Fruit fly (Drosophila melanogaster) whole organism, embryonic: ENCODE measurements around the gene CG15423.

Experiments
- Atf3 ChIP-seq: fragments of 200-800 bp; sonication (Bioruptor generic); optimal IDR thresholded peaks from 3 replicates; lab custom pipeline; 2016; ENCODE audit warnings: missing biosample characterization, missing genetic modification characterization
- Bgb ChIP-seq: fragments of 200-800 bp; sonication (Bioruptor generic); IDR thresholded peaks from 2 replicates; pipeline ENCODE4 v1.3.6; 2022; ENCODE audit warnings: missing biosample characterization, missing genetic modification characterization; ENCODE audit not compliant: partially characterized antibody
- Blimp-1 ChIP-seq: fragments of 200-800 bp; sonication (Bioruptor generic); optimal IDR thresholded peaks from 3 replicates; lab custom pipeline; 2018; ENCODE audit warnings: missing biosample characterization, missing genetic modification characterization, mild to moderate bottlenecking, moderate library complexity, missing genetic modification reagents
- CG10147 ChIP-seq: fragments of 200-800 bp; sonication (Bioruptor generic); optimal IDR thresholded peaks from 2 replicates; lab custom pipeline; 2019; ENCODE audit warnings: missing biosample characterization, mild to moderate bottlenecking, missing genetic modification characterization, moderate library complexity
- CG12155 ChIP-seq: fragments of 200-800 bp; sonication (Bioruptor generic); optimal IDR thresholded peaks from 3 replicates; lab custom pipeline; 2016; ENCODE audit warnings: missing biosample characterization, missing genetic modification characterization
- CG12744 ChIP-seq: fragments of 200-800 bp; sonication (Bioruptor generic); optimal IDR thresholded peaks from 2 replicates; lab custom pipeline; 2016; ENCODE audit warnings: missing biosample characterization, missing genetic modification characterization
- CG13894 ChIP-seq: fragments of 200-800 bp; sonication (Bioruptor generic); optimal IDR thresholded peaks from 3 replicates; lab custom pipeline; 2018; ENCODE audit warnings: missing biosample characterization, mild to moderate bottlenecking, missing genetic modification characterization, moderate library complexity
- CG15073 ChIP-seq: fragments of 200-800 bp; sonication (Bioruptor generic); optimal IDR thresholded peaks from 2 replicates; lab custom pipeline; 2016; ENCODE audit warnings: missing biosample characterization, missing genetic modification characterization
- CG1603 ChIP-seq: fragments of 200-800 bp; sonication (Bioruptor generic); optimal IDR thresholded peaks from 2 replicates; lab custom pipeline; 2019; ENCODE audit warnings: missing biosample characterization, mild to moderate bottlenecking, missing genetic modification characterization, moderate library complexity
- CG16815 ChIP-seq: fragments of 200-800 bp; sonication (Bioruptor generic); optimal IDR thresholded peaks from 3 replicates; lab custom pipeline; 2017; ENCODE audit warnings: missing biosample characterization, mild to moderate bottlenecking, missing genetic modification characterization
- CG31224 ChIP-seq: fragments of 200-800 bp; sonication (Bioruptor generic); IDR thresholded peaks from 2 replicates; pipeline ENCODE4 v1.3.6; 2022; ENCODE audit warnings: missing biosample characterization, missing genetic modification characterization
- CG31365 ChIP-seq: fragments of 200-800 bp; sonication (Bioruptor generic); optimal IDR thresholded peaks from 2 replicates; lab custom pipeline; 2018; ENCODE audit warnings: missing biosample characterization, mild to moderate bottlenecking, missing genetic modification characterization
- CG31388 ChIP-seq: fragments of 200-800 bp; sonication (Bioruptor generic); optimal IDR thresholded peaks from 2 replicates; lab custom pipeline; 2016; ENCODE audit warnings: missing biosample characterization, missing genetic modification characterization
- CG34376 ChIP-seq: fragments of 200-800 bp; sonication (Bioruptor generic); optimal IDR thresholded peaks from 2 replicates; lab custom pipeline; 2018; ENCODE audit warnings: missing biosample characterization, mild to moderate bottlenecking, missing genetic modification characterization
- CG4282 ChIP-seq: fragments of 200-800 bp; sonication (Bioruptor generic); optimal IDR thresholded peaks from 2 replicates; lab custom pipeline; 2016; ENCODE audit warnings: missing biosample characterization, missing genetic modification characterization
- CG4404 ChIP-seq: fragments of 200-800 bp; sonication (Bioruptor generic); IDR thresholded peaks from 2 replicates; pipeline ENCODE4 v1.3.6; 2022; ENCODE audit warnings: missing biosample characterization, missing genetic modification characterization
- CG4730 ChIP-seq: fragments of 200-800 bp; sonication (Bioruptor generic); IDR thresholded peaks from 2 replicates; pipeline ENCODE4 v1.3.6; 2022; ENCODE audit warnings: missing biosample characterization, missing genetic modification characterization
- CG6654 ChIP-seq: fragments of 200-800 bp; sonication (Bioruptor generic); optimal IDR thresholded peaks from 2 replicates; lab custom pipeline; 2017; ENCODE audit warnings: missing biosample characterization, mild to moderate bottlenecking, missing genetic modification characterization
- CG6689 ChIP-seq: fragments of 200-800 bp; sonication (Bioruptor generic); IDR thresholded peaks from 2 replicates; pipeline ENCODE4 v1.3.6; 2022; ENCODE audit warnings: missing biosample characterization, missing genetic modification characterization
- CG7271 ChIP-seq: fragments of 200-800 bp; sonication (Bioruptor generic); optimal IDR thresholded peaks from 2 replicates; lab custom pipeline; 2018; ENCODE audit warnings: missing biosample characterization, mild to moderate bottlenecking, missing genetic modification characterization, moderate library complexity
- CG7786 ChIP-seq: fragments of 200-800 bp; sonication (Bioruptor generic); optimal IDR thresholded peaks from 2 replicates; lab custom pipeline; 2016; ENCODE audit warnings: missing biosample characterization, missing genetic modification characterization
- CG8281 ChIP-seq: fragments of 200-800 bp; sonication (Bioruptor generic); optimal IDR thresholded peaks from 2 replicates; lab custom pipeline; 2018; ENCODE audit warnings: missing biosample characterization, mild to moderate bottlenecking, missing genetic modification characterization, moderate library complexity
- CG8359 ChIP-seq: fragments of 200-800 bp; sonication (Bioruptor generic); optimal IDR thresholded peaks from 2 replicates; lab custom pipeline; 2017; ENCODE audit warnings: missing biosample characterization, mild to moderate bottlenecking, missing genetic modification characterization, borderline replicate concordance
- CG8765 ChIP-seq: fragments of 200-800 bp; sonication (Bioruptor generic); IDR thresholded peaks from 2 replicates; pipeline ENCODE4 v1.3.6; 2022; ENCODE audit warnings: missing biosample characterization, missing genetic modification characterization
- CG8924 ChIP-seq: fragments of 200-800 bp; optimal IDR thresholded peaks from 3 replicates; lab custom pipeline; 2019; ENCODE audit warnings: missing biosample characterization, mild to moderate bottlenecking, missing genetic modification characterization, moderate library complexity
- Dip2 ChIP-seq: fragments of 200-800 bp; sonication (Bioruptor generic); IDR thresholded peaks from 2 replicates; pipeline ENCODE4 v1.3.6; 2022; ENCODE audit warnings: missing biosample characterization, missing genetic modification characterization
- Drgx ChIP-seq: fragments of 200-800 bp; sonication (Bioruptor generic); IDR thresholded peaks from 2 replicates; pipeline ENCODE4 v1.3.6; 2022; ENCODE audit warnings: missing biosample characterization, missing genetic modification characterization
- Fer1 ChIP-seq: fragments of 200-800 bp; sonication (Bioruptor generic); optimal IDR thresholded peaks from 2 replicates; lab custom pipeline; 2017; ENCODE audit warnings: missing biosample characterization, mild to moderate bottlenecking, missing genetic modification characterization
- HLHmδ ChIP-seq: fragments of 200-800 bp; sonication (Bioruptor generic); optimal IDR thresholded peaks from 2 replicates; lab custom pipeline; 2018; ENCODE audit warnings: missing biosample characterization, mild to moderate bottlenecking, missing genetic modification characterization, moderate library complexity
- Kr ChIP-seq: fragments of 200-800 bp; sonication (Bioruptor generic); optimal IDR thresholded peaks from 2 replicates; lab custom pipeline; 2017; ENCODE audit warnings: missing biosample characterization, mild to moderate bottlenecking, missing genetic modification characterization
- Nf-YC ChIP-seq: fragments of 200-800 bp; optimal IDR thresholded peaks from 3 replicates; lab custom pipeline; 2019; ENCODE audit warnings: missing biosample characterization, mild to moderate bottlenecking, missing genetic modification characterization, moderate library complexity
- NfI ChIP-seq: fragments of 200-800 bp; sonication (Bioruptor generic); optimal IDR thresholded peaks from 3 replicates; lab custom pipeline; 2018; ENCODE audit warnings: missing biosample characterization, mild to moderate bottlenecking, missing genetic modification characterization, moderate library complexity
- Six4 ChIP-seq: fragments of 200-800 bp; sonication (Bioruptor generic); optimal IDR thresholded peaks from 2 replicates; lab custom pipeline; 2016; ENCODE audit warnings: missing biosample characterization, missing genetic modification characterization
- abd-A ChIP-seq: fragments of 200-800 bp; sonication (Bioruptor generic); optimal IDR thresholded peaks from 3 replicates; lab custom pipeline; 2019; ENCODE audit warnings: missing biosample characterization, mild to moderate bottlenecking, missing genetic modification characterization, moderate library complexity
- ato ChIP-seq: fragments of 200-800 bp; sonication (Bioruptor generic); IDR thresholded peaks from 2 replicates; pipeline ENCODE4 v1.3.6; 2022; ENCODE audit warnings: missing biosample characterization, missing genetic modification characterization; ENCODE audit not compliant: partially characterized antibody
- bab2 ChIP-seq: fragments of 200-800 bp; sonication (Bioruptor generic); optimal IDR thresholded peaks from 2 replicates; lab custom pipeline; 2016; ENCODE audit warnings: missing biosample characterization, missing genetic modification characterization
- bbx ChIP-seq: fragments of 200-800 bp; sonication (Bioruptor generic); IDR thresholded peaks from 2 replicates; pipeline ENCODE4 v1.3.6; 2022; ENCODE audit warnings: missing biosample characterization, missing genetic modification characterization; ENCODE audit not compliant: partially characterized antibody
- bcd ChIP-seq: fragments of 200-800 bp; sonication (Bioruptor generic); optimal IDR thresholded peaks from 2 replicates; lab custom pipeline; 2017; ENCODE audit warnings: missing biosample characterization, mild to moderate bottlenecking, missing genetic modification characterization
- da ChIP-seq: fragments of 200-800 bp; sonication (Bioruptor generic); optimal IDR thresholded peaks from 2 replicates; lab custom pipeline; 2016; ENCODE audit warnings: missing biosample characterization, missing genetic modification characterization
- dysf ChIP-seq: fragments of 200-800 bp; sonication (Bioruptor generic); IDR thresholded peaks from 3 replicates; pipeline ENCODE4 v1.3.6; 2022; ENCODE audit warnings: missing biosample characterization, missing genetic modification characterization
- hth ChIP-seq: fragments of >200 bp; optimal IDR thresholded peaks from 2 replicates; lab custom pipeline; 2017; ENCODE audit warnings: inconsistent platforms
- ind ChIP-seq: fragments of 200-800 bp; sonication (Bioruptor generic); optimal IDR thresholded peaks from 3 replicates; lab custom pipeline; 2016; ENCODE audit warnings: missing biosample characterization, missing genetic modification characterization
- jumu ChIP-seq: fragments of 200-800 bp; sonication (Bioruptor generic); optimal IDR thresholded peaks from 3 replicates; lab custom pipeline; 2016; ENCODE audit warnings: missing biosample characterization, missing genetic modification characterization
- knrl ChIP-seq: fragments of 200-800 bp; sonication (Bioruptor generic); IDR thresholded peaks from 3 replicates; pipeline ENCODE4 v1.3.6; 2022; ENCODE audit warnings: missing biosample characterization, missing genetic modification characterization; ENCODE audit not compliant: partially characterized antibody
- otp ChIP-seq: fragments of 200-800 bp; sonication (Bioruptor generic); IDR thresholded peaks from 3 replicates; pipeline ENCODE4, ENCODE4 v1.3.6; 2022; ENCODE audit warnings: missing biosample characterization, missing genetic modification characterization
- psq ChIP-seq: fragments of 200-800 bp; sonication (Bioruptor generic); optimal IDR thresholded peaks from 2 replicates; lab custom pipeline; 2017; ENCODE audit warnings: missing biosample characterization, missing genetic modification characterization
- slou ChIP-seq: fragments of 200-800 bp; sonication (Bioruptor generic); optimal IDR thresholded peaks from 3 replicates; lab custom pipeline; 2016; ENCODE audit warnings: missing biosample characterization, missing genetic modification characterization
- ttk ChIP-seq: fragments of 200-800 bp; sonication (Bioruptor generic); IDR thresholded peaks from 2 replicates; pipeline ENCODE4 v2.1.2; 2022; ENCODE audit warnings: missing biosample characterization, missing genetic modification characterization
- vvl ChIP-seq: fragments of 200-800 bp; sonication (Bioruptor generic); IDR thresholded peaks from 2 replicates; pipeline ENCODE4 v1.3.6; 2022; ENCODE audit warnings: missing biosample characterization, missing genetic modification characterization
- wdn ChIP-seq: fragments of 200-800 bp; sonication (Bioruptor generic); IDR thresholded peaks from 2 replicates; pipeline ENCODE4 v1.3.6; 2022; ENCODE audit warnings: missing biosample characterization, missing genetic modification characterization

Gene CG15423

DNA sequence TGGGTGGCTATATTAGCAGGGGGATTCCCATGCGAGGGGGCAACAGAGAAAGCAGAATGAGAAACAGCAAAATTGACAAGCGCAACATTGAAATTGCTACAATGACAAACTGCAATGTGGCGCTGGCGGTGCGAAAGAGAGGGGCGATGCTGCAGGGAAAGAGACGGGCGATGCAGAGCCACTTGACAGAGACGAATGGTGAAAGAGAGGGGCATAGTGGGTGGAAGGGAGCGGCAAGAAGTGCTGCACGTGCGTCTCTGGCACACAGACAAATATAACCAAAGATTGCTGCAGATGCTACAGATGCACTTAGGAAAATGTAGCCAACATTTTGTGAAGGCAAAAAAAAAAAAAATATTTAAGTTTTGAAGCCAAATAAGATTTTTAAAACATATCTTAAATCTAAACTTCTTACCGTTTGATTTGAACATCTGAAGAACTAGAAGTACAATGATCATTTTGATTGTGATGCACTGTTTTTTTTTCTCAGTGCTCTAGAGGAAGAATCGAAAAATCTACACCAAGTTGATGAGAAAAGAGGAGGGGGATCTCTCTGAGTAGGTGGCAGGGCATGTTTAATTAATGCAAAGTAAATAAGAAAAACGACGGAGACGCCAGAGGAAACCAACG is 39.5 kb downstream of the CG15423 start (continued):
- TF ChIP-seq bcd (GFP tag; lab: Kevin White, UChicago) (peak; percentile 30), wdn (GFP tag; lab: Robert Waterston, UW) (no peak), Six4 (GFP tag; lab: Kevin White, UChicago) (peak; percentile 26), Fer1 (GFP tag; lab: Kevin White, UChicago) (no peak), CG31388 (GFP tag; lab: Kevin White, UChicago) (peak; percentile 5), CG1603 (tag; lab: Kevin White, UChicago) (peak; percentile 9), da (GFP tag; lab: Kevin White, UChicago) (no peak), slou (GFP tag; lab: Kevin White, UChicago) (no peak), ind (GFP tag; lab: Kevin White, UChicago) (peak; percentile 17), abd-A (no peak), bbx (GFP tag; lab: Robert Waterston, UW) (no peak), Kr (no peak), CG34376 (GFP tag; lab: Kevin White, UChicago) (no peak), dysf (GFP tag; lab: Robert Waterston, UW) (peak; percentile 31; the same call in 1 of the 3 replicates), HLHmδ (GFP tag; lab: Kevin White, UChicago) (no peak), CG4730 (peak; percentile 34; the same call in 1 of the 2 replicates), CG13894 (tag; lab: Kevin White, UChicago) (no peak), NfI (GFP tag; lab: Kevin White, UChicago) (no peak), otp (GFP tag; lab: Robert Waterston, UW) (peak; percentile 65; the same call in 1 of the 3 replicates), CG4282 (no peak), ato (no peak), Nf-YC (tag; lab: Kevin White, UChicago) (no peak), jumu (GFP tag; lab: Kevin White, UChicago) (peak; percentile 67), Atf3 (GFP tag; lab: Kevin White, UChicago) (peak; percentile 41), CG4404 (GFP tag; lab: Robert Waterston, UW) (peak; percentile 55), ttk (GFP tag; lab: Robert Waterston, UW) (peak; percentile 53; the same call in 1 of the 2 replicates), CG6654 (peak; percentile 26), knrl (GFP tag; lab: Robert Waterston, UW) (no peak), CG12155 (peak; percentile 2), CG15073 (GFP tag; lab: Kevin White, UChicago) (no peak), CG7271 (tag; lab: Kevin White, UChicago) (no peak), bab2 (GFP tag; lab: Kevin White, UChicago) (peak; percentile 52), CG12744 (GFP tag; lab: Kevin White, UChicago) (no peak), psq (peak; percentile 41), CG8924 (tag; lab: Kevin White, UChicago) (peak; percentile 52), CG31365 (tag; lab: Kevin White, UChicago) (no peak), CG10147 (GFP tag; lab: Kevin White, UChicago) (no peak), Bgb (GFP tag; lab: Robert Waterston, UW) (no peak), Blimp-1 (GFP tag; lab: Kevin White, UChicago) (peak; percentile 80), vvl (peak; percentile 76), Drgx (peak; percentile 67), CG7786 (GFP tag; lab: Kevin White, UChicago) (peak; percentile 49), CG31224 (GFP tag; lab: Robert Waterston, UW) (no peak), CG8359 (GFP tag; lab: Kevin White, UChicago) (peak; percentile 40), Dip2 (GFP tag; lab: Robert Waterston, UW) (no peak), CG16815 (GFP tag; lab: Kevin White, UChicago) (peak; percentile 35), hth (lab: Kevin White, UChicago) (no peak), CG8281 (no peak), CG8765 (peak; percentile 31; the same call in 1 of the 2 replicates), CG6689 (peak; percentile 66)
